Worm (Caenorhabditis elegans) whole organism, early embryonic: ENCODE measurements around the gene srw-137.

ENCODE experiments used
- B0310.2 ChIP-seq: sonication (generic microtip); optimal IDR thresholded peaks from 2 replicates; lab custom pipeline; 2016; ENCODE audit warnings: mild to moderate bottlenecking, missing genetic modification characterization, missing compliant biosample characterization
- F13C5.2 ChIP-seq: sonication (generic microtip); optimal IDR thresholded peaks from 2 replicates; lab custom pipeline; 2017; ENCODE audit warnings: mild to moderate bottlenecking, missing genetic modification characterization, inconsistent platforms, missing compliant biosample characterization
- aly-1 ChIP-seq: sonication (generic microtip); optimal IDR thresholded peaks from 2 replicates; lab custom pipeline; 2016; ENCODE audit warnings: missing genetic modification characterization, missing compliant biosample characterization
- ama-1 ChIP-seq: fragments of 150-350 bp; optimal IDR thresholded peaks from 2 replicates; lab custom pipeline; 2014
- ceh-13 ChIP-seq: fragments of 200-800 bp; sonication (Bioruptor generic); optimal IDR thresholded peaks from 2 replicates; lab custom pipeline; 2018; ENCODE audit warnings: mild to moderate bottlenecking, missing genetic modification characterization, missing compliant biosample characterization
- ets-7 ChIP-seq: sonication (generic microtip); optimal IDR thresholded peaks from 2 replicates; lab custom pipeline; 2016; ENCODE audit warnings: missing genotype, missing genetic modification characterization, missing compliant biosample characterization
- flt-1 ChIP-seq: fragments of 200-800 bp; sonication (Bioruptor generic); IDR thresholded peaks from 2 replicates; pipeline ENCODE4 v1.3.6; 2022; ENCODE audit warnings: missing genetic modification characterization, missing compliant biosample characterization
- hmbx-1 ChIP-seq: sonication (generic microtip); optimal IDR thresholded peaks from 2 replicates; lab custom pipeline; 2016; ENCODE audit warnings: mild to moderate bottlenecking, missing genetic modification characterization, missing compliant biosample characterization
- hmg-4 ChIP-seq: fragments of 200-800 bp; sonication (Bioruptor generic); optimal IDR thresholded peaks from 2 replicates; lab custom pipeline; 2018; ENCODE audit warnings: mild to moderate bottlenecking, missing genetic modification characterization, missing compliant biosample characterization
- hnd-1 ChIP-seq: sonication (generic microtip); optimal IDR thresholded peaks from 2 replicates; lab custom pipeline; 2016; ENCODE audit warnings: missing genetic modification characterization, missing compliant biosample characterization
- tbx-11 ChIP-seq: fragments of 200-800 bp; sonication (Bioruptor generic); IDR thresholded peaks from 2 replicates; pipeline ENCODE4 v1.3.6; 2022; ENCODE audit warnings: missing genetic modification characterization, missing compliant biosample characterization
- tbx-37 ChIP-seq: fragments of 200-800 bp; sonication (Bioruptor generic); conservative IDR thresholded peaks from 2 replicates; pipeline ENCODE4 v1.3.6; 2022; ENCODE audit warnings: missing genetic modification reagents, missing genetic modification characterization, missing compliant biosample characterization
- tra-4 ChIP-seq: sonication (generic microtip); optimal IDR thresholded peaks from 2 replicates; lab custom pipeline; 2017; ENCODE audit warnings: missing genetic modification characterization, missing compliant biosample characterization

- TF ChIP-seq ama-1: no peak
- no peak for TF ChIP-seq F13C5.2 (tag; lab: Kevin White, UChicago)
- no peak for TF ChIP-seq tbx-11 (GFP tag; lab: Robert Waterston, UW)
- no peak for TF ChIP-seq aly-1 (tag; lab: Kevin White, UChicago)
- no peak for TF ChIP-seq tra-4 (tag; lab: Kevin White, UChicago)
- no peak for TF ChIP-seq ceh-13 (GFP tag; lab: Kevin White, UChicago)
- TF ChIP-seq hmbx-1: no peak
- TF ChIP-seq hnd-1 (tag; lab: Kevin White, UChicago): no peak
- no peak for TF ChIP-seq flt-1 (GFP tag; lab: Robert Waterston, UW)
- TF ChIP-seq tbx-37 (GFP tag; lab: Robert Waterston, UW): no peak
- no peak for TF ChIP-seq hmg-4 (GFP tag; lab: Kevin White, UChicago)
- no peak for TF ChIP-seq B0310.2 (tag; lab: Kevin White, UChicago)
- no peak for TF ChIP-seq ets-7 (tag; lab: Kevin White, UChicago)
These were observed 43.6 kb upstream of the srw-137 start, which contains the start of gene srh-85 for ce11 chrV:2987407-2987806.
